Worm (Caenorhabditis elegans) whole organism, L1 larva: ENCODE measurements around the gene F07F6.1.

Experiments used
- C16A3.4 ChIP-seq: fragments of 150-350 bp; optimal IDR thresholded peaks from 2 replicates; lab custom pipeline; 2014; ENCODE audit warnings: missing biosample characterization, missing genetic modification characterization
- F16B12.6 ChIP-seq: fragments of 150-350 bp; optimal IDR thresholded peaks from 2 replicates; lab custom pipeline; 2014; ENCODE audit warnings: missing biosample characterization, missing genetic modification characterization
- Y116A8C.19 ChIP-seq: sonication (generic microtip); optimal IDR thresholded peaks from 2 replicates; lab custom pipeline; 2016; ENCODE audit warnings: missing compliant biosample characterization, missing genetic modification characterization, borderline replicate concordance
- aly-2 ChIP-seq: fragments of 150-350 bp; optimal IDR thresholded peaks from 2 replicates; lab custom pipeline; 2014; ENCODE audit warnings: missing biosample characterization, missing genetic modification characterization
- blmp-1 ChIP-seq: fragments of 150-350 bp; optimal IDR thresholded peaks from 2 replicates; lab custom pipeline; 2014; ENCODE audit warnings: missing biosample characterization, missing genetic modification characterization
- ceh-63 ChIP-seq: fragments of 200-800 bp; sonication (Bioruptor generic); optimal IDR thresholded peaks from 2 replicates; lab custom pipeline; 2018; ENCODE audit warnings: mild to moderate bottlenecking, missing genetic modification characterization, missing compliant biosample characterization
- ceh-8 ChIP-seq: fragments of 200-800 bp; sonication (Bioruptor generic); optimal IDR thresholded peaks from 2 replicates; lab custom pipeline; 2018; ENCODE audit warnings: mild to moderate bottlenecking, missing genetic modification characterization, moderate library complexity, missing compliant biosample characterization
- ceh-90 ChIP-seq: sonication (generic microtip); optimal IDR thresholded peaks from 2 replicates; lab custom pipeline; 2016; ENCODE audit warnings: missing genetic modification characterization, missing compliant biosample characterization
- efl-1 ChIP-seq, 4 experiments: fragments of 150-350 bp; optimal IDR thresholded peaks in 3 of 4; peaks in 1 of 4; 1 replicate in 1 of 4; 2 replicates in 3 of 4; lab custom pipeline; 2014; ENCODE audit warnings: missing biosample characterization in 2 of 4, missing genetic modification characterization in 2 of 4, missing genetic modification reagents in 2 of 4
- elt-3 ChIP-seq, 6 experiments: fragments of 150-350 bp in 1 of 6; sonication (generic microtip); optimal IDR thresholded peaks; 2 replicates each; lab custom pipeline; 2017 to 2018; ENCODE audit warnings: missing biosample characterization in 6 of 6, missing genetic modification characterization in 6 of 6, inconsistent platforms in 1 of 6
- ets-5 ChIP-seq: fragments of 200-800 bp; sonication (Bioruptor generic); IDR thresholded peaks from 2 replicates; pipeline ENCODE4 v1.3.6; 2022; ENCODE audit warnings: missing genetic modification characterization, missing compliant biosample characterization
- hlh-17 ChIP-seq: fragments of 200-800 bp; sonication (Bioruptor generic); optimal IDR thresholded peaks from 2 replicates; lab custom pipeline; 2018; ENCODE audit warnings: missing genetic modification characterization, mild to moderate bottlenecking, missing compliant biosample characterization, moderate library complexity, borderline replicate concordance
- hlh-4 ChIP-seq: sonication (generic microtip); optimal IDR thresholded peaks from 2 replicates; lab custom pipeline; 2016; ENCODE audit warnings: mild to moderate bottlenecking, missing genetic modification characterization, missing compliant biosample characterization
- isw-1 ChIP-seq: fragments of 200-800 bp; sonication (Bioruptor generic); IDR thresholded peaks from 2 replicates; pipeline ENCODE4 v1.3.6; 2022; ENCODE audit warnings: missing genetic modification characterization, missing compliant biosample characterization
- lin-35 ChIP-seq, 2 experiments: fragments of 150-350 bp; optimal IDR thresholded peaks; 2 replicates each; lab custom pipeline; 2014; ENCODE audit warnings: missing biosample characterization in 2 of 2, missing genetic modification characterization in 2 of 2, missing genetic modification reagents in 2 of 2
- lir-3 ChIP-seq: sonication (generic microtip); optimal IDR thresholded peaks from 2 replicates; lab custom pipeline; 2016; ENCODE audit warnings: mild to moderate bottlenecking, missing genetic modification characterization, moderate library complexity, missing compliant biosample characterization; ENCODE audit not compliant: poor library complexity
- lsy-2 ChIP-seq, 2 experiments: fragments of 150-350 bp; optimal IDR thresholded peaks; 2 replicates each; lab custom pipeline; 2014; ENCODE audit warnings: missing biosample characterization in 2 of 2, missing genetic modification characterization in 2 of 2
- mdl-1 ChIP-seq, 2 experiments: fragments of 150-350 bp; optimal IDR thresholded peaks; 2 replicates each; lab custom pipeline; 2014 to 2017; ENCODE audit warnings: missing biosample characterization in 2 of 2, missing genetic modification characterization in 2 of 2, inconsistent platforms in 1 of 2
- mep-1 ChIP-seq: fragments of 150-350 bp; optimal IDR thresholded peaks from 2 replicates; lab custom pipeline; 2014; ENCODE audit warnings: missing biosample characterization, missing genetic modification characterization
- nhr-11 ChIP-seq: fragments of 150-350 bp; optimal IDR thresholded peaks from 2 replicates; lab custom pipeline; 2014; ENCODE audit warnings: missing biosample characterization, missing genetic modification characterization
- nhr-237 ChIP-seq: fragments of 150-350 bp; optimal IDR thresholded peaks from 2 replicates; lab custom pipeline; 2014; ENCODE audit warnings: missing biosample characterization, missing genetic modification characterization
- nhr-47 ChIP-seq: sonication (generic microtip); optimal IDR thresholded peaks from 2 replicates; lab custom pipeline; 2016; ENCODE audit warnings: mild to moderate bottlenecking, missing genetic modification characterization, moderate library complexity, missing compliant biosample characterization
- nhr-76 ChIP-seq: sonication (generic microtip); optimal IDR thresholded peaks from 2 replicates; lab custom pipeline; 2017; ENCODE audit warnings: missing biosample characterization, missing genetic modification characterization
- nhr-77 ChIP-seq: fragments of 150-350 bp; optimal IDR thresholded peaks from 2 replicates; lab custom pipeline; 2014; ENCODE audit warnings: missing biosample characterization, missing genetic modification characterization
- nhr-84 ChIP-seq: sonication (generic microtip); optimal IDR thresholded peaks from 2 replicates; lab custom pipeline; 2017; ENCODE audit warnings: missing biosample characterization, missing genetic modification characterization
- nhr-90 ChIP-seq: sonication (generic microtip); optimal IDR thresholded peaks from 2 replicates; lab custom pipeline; 2016; ENCODE audit warnings: mild to moderate bottlenecking, missing genetic modification characterization, missing compliant biosample characterization; ENCODE audit not compliant: poor library complexity
- snpc-4 ChIP-seq: fragments of 150-350 bp; optimal IDR thresholded peaks from 2 replicates; lab custom pipeline; 2014; ENCODE audit warnings: missing biosample characterization, missing genetic modification characterization
- sox-4 ChIP-seq: sonication (generic microtip); optimal IDR thresholded peaks from 2 replicates; lab custom pipeline; 2016; ENCODE audit warnings: missing genetic modification characterization, missing compliant biosample characterization
- tbx-2 ChIP-seq: sonication (generic microtip); optimal IDR thresholded peaks from 2 replicates; lab custom pipeline; 2016; ENCODE audit warnings: missing genetic modification characterization, missing compliant biosample characterization
- unc-86 ChIP-seq: sonication (generic microtip); optimal IDR thresholded peaks from 2 replicates; lab custom pipeline; 2016; ENCODE audit warnings: missing genetic modification characterization, missing compliant biosample characterization
- zip-4 ChIP-seq: fragments of 200-800 bp; sonication (Bioruptor generic); optimal IDR thresholded peaks from 2 replicates; lab custom pipeline; 2018; ENCODE audit warnings: mild to moderate bottlenecking, missing genetic modification characterization, moderate library complexity, missing compliant biosample characterization
- ztf-11 ChIP-seq, 2 experiments: sonication (generic microtip); optimal IDR thresholded peaks; 2 replicates each; lab custom pipeline; 2016 to 2017; ENCODE audit warnings: missing genetic modification characterization in 2 of 2, missing biosample characterization in 1 of 2, missing compliant biosample characterization in 1 of 2

Gene F07F6.1

ce11 chrII:5412467-5412866 is 25.2 kb upstream of the F07F6.1 start, which contains the start of the genes EEED8.13 and EEED8.18:
TSS of gene EEED8.13 (minus strand) at chrII:5412567.
TSS of gene EEED8.18 (minus strand) at chrII:5412610.
- no peak for TF ChIP-seq nhr-77
- TF ChIP-seq ceh-63 (GFP tag; lab: Kevin White, UChicago) = no peak
- TF ChIP-seq snpc-4 (tag; lab: Kevin White, UChicago) = no peak
- TF ChIP-seq ets-5 = no peak
- no peak for TF ChIP-seq nhr-11 (tag; lab: Kevin White, UChicago)
- TF ChIP-seq sox-4 (tag; lab: Kevin White, UChicago) = no peak
- no peak for TF ChIP-seq nhr-47 (tag; lab: Kevin White, UChicago)
- no peak for TF ChIP-seq mdl-1 (tag; optimal IDR thresholded peaks at IDR 0.05; lab: Kevin White, UChicago)

ce11 chrII:5414040-5414439 is 23.6 kb upstream of the F07F6.1 start, which contains the start of the genes EEED8.14 and EEED8.3:
TSS of gene EEED8.14 (minus strand) at chrII:5414052.
TSS of gene EEED8.3 (plus strand) at chrII:5414276.
- no peak for TF ChIP-seq lir-3
- TF ChIP-seq ceh-90 (tag; lab: Kevin White, UChicago) = no peak
- no peak for TF ChIP-seq zip-4 (GFP tag; lab: Kevin White, UChicago)
- no peak for TF ChIP-seq nhr-90 (tag; lab: Kevin White, UChicago)
- no peak for TF ChIP-seq aly-2 (tag; lab: Kevin White, UChicago)
- no peak for TF ChIP-seq Y116A8C.19 (tag; lab: Kevin White, UChicago)
- TF ChIP-seq hlh-4 = no peak
- no peak for TF ChIP-seq tbx-2 (tag; lab: Kevin White, UChicago)
- no peak for TF ChIP-seq lsy-2 (tag; optimal IDR thresholded peaks at IDR 0.05; lab: Kevin White, UChicago)
- TF ChIP-seq nhr-76 (tag; lab: Kevin White, UChicago) = no peak
- TF ChIP-seq nhr-84 (tag; lab: Kevin White, UChicago) = no peak
- no peak for TF ChIP-seq ceh-8 (GFP tag; lab: Kevin White, UChicago)
- no peak for TF ChIP-seq F16B12.6 (tag; lab: Kevin White, UChicago)
- no peak for TF ChIP-seq C16A3.4 (tag; lab: Kevin White, UChicago)
- TF ChIP-seq ztf-11 (tag; optimal IDR thresholded peaks at IDR 0.05; lab: Kevin White, UChicago) = no peak

- TF ChIP-seq isw-1 (no peak), nhr-237 (tag; lab: Kevin White, UChicago) (no peak), unc-86 (no peak), tbx-2 (tag; lab: Kevin White, UChicago) (no peak), elt-3 (tag; optimal IDR thresholded peaks at IDR 0.05; lab: Kevin White, UChicago) (peak in 1 of 6 experiments; percentile 2), blmp-1 (tag; lab: Kevin White, UChicago) (peak; percentile 14)
These were observed 21.4 kb upstream of the F07F6.1 start, which contains the start of gene EEED8.2 for ce11 chrII:5416204-5416764. TSS of gene EEED8.2 (plus strand) at chrII:5416714.

- TF ChIP-seq Y116A8C.19 (tag; lab: Kevin White, UChicago) (no peak), mep-1 (tag; lab: Kevin White, UChicago) (no peak), hlh-17 (GFP tag; lab: Kevin White, UChicago) (no peak), efl-1 (optimal IDR thresholded peaks at IDR 0.05; lab: Kevin White, UChicago) (no peak), efl-1 (GFP tag; optimal IDR thresholded peaks at IDR 0.05 in 1 of 2; lab: Kevin White, UChicago) (peak in 1 of 2 experiments; percentile 23), C16A3.4 (tag; lab: Kevin White, UChicago) (no peak)
These were observed 19.8 kb upstream of the F07F6.1 start for ce11 chrII:5417905-5418304.

ce11 chrII:5418317-5418716 is 19.4 kb upstream of the F07F6.1 start:
- no peak for TF ChIP-seq lin-35 (GFP tag; optimal IDR thresholded peaks at IDR 0.05; lab: Kevin White, UChicago)
